Worm (Caenorhabditis elegans) whole organism, L3 larva: ENCODE data around the gene F13A2.1.

Experiments
- ceh-28 ChIP-seq: fragments of 150-350 bp; optimal IDR thresholded peaks from 2 replicates; lab custom pipeline; 2014; ENCODE audit warnings: missing biosample characterization, missing genetic modification reagents, missing genetic modification characterization
- elt-2 ChIP-seq: sonication (generic microtip); optimal IDR thresholded peaks from 2 replicates; lab custom pipeline; 2016; ENCODE audit warnings: missing genetic modification reagents, mild to moderate bottlenecking, missing genetic modification characterization, missing compliant biosample characterization
- fkh-10 ChIP-seq: sonication (generic microtip); optimal IDR thresholded peaks from 2 replicates; lab custom pipeline; 2017; ENCODE audit warnings: missing biosample characterization, missing genetic modification reagents, missing genetic modification characterization
- nhr-237 ChIP-seq: fragments of 150-350 bp; optimal IDR thresholded peaks from 2 replicates; lab custom pipeline; 2014; ENCODE audit warnings: missing biosample characterization, missing genetic modification characterization
- nhr-28 ChIP-seq: fragments of 150-350 bp; optimal IDR thresholded peaks from 2 replicates; lab custom pipeline; 2014; ENCODE audit warnings: missing biosample characterization, missing genetic modification characterization
- pha-4 ChIP-seq: fragments of 150-350 bp; optimal IDR thresholded peaks from 2 replicates; lab custom pipeline; 2014; ENCODE audit warnings: missing biosample characterization, missing genetic modification reagents, missing genetic modification characterization
- ztf-4 ChIP-seq: fragments of 150-350 bp; optimal IDR thresholded peaks from 2 replicates; lab custom pipeline; 2014; ENCODE audit warnings: missing biosample characterization, missing genetic modification characterization

ce11 chrV:4422127-4422526 is 39.9 kb upstream of the F13A2.1 start, which contains the start of gene skr-7:
- TF ChIP-seq nhr-237, result no peak
- no peak for TF ChIP-seq elt-2 (tag; lab: Kevin White, UChicago)
- TF ChIP-seq fkh-10 (GFP tag; lab: Kevin White, UChicago), result no peak
- TF ChIP-seq ceh-28 (tag; lab: Kevin White, UChicago), result no peak
- no peak for TF ChIP-seq pha-4 (tag; lab: Kevin White, UChicago)
- no peak for TF ChIP-seq ztf-4 (tag; lab: Kevin White, UChicago)
- no peak for TF ChIP-seq nhr-28 (tag; lab: Kevin White, UChicago)
